Fruit fly (Drosophila melanogaster) whole organism, adult: ENCODE results near the gene ppk28.

Experiments
- CG11617 ChIP-seq: fragments of 200-800 bp; sonication (Bioruptor generic); optimal IDR thresholded peaks from 2 replicates; lab custom pipeline; 2017; ENCODE audit warnings: mild to moderate bottlenecking, missing biosample characterization, missing genetic modification reagents, missing genetic modification characterization
- CG5204 ChIP-seq: fragments of 200-800 bp; sonication (Bioruptor generic); optimal IDR thresholded peaks from 2 replicates; lab custom pipeline; 2016; ENCODE audit warnings: missing biosample characterization, missing genetic modification characterization
- CG7101 ChIP-seq: fragments of 200-800 bp; sonication (Bioruptor generic); optimal IDR thresholded peaks from 2 replicates; lab custom pipeline; 2018; ENCODE audit warnings: missing biosample characterization, mild to moderate bottlenecking, missing genetic modification characterization, moderate library complexity
- Crg-1 ChIP-seq: fragments of 200-800 bp; sonication (Bioruptor generic); optimal IDR thresholded peaks from 2 replicates; lab custom pipeline; 2016; ENCODE audit warnings: missing biosample characterization, missing genetic modification characterization
- Mnt ChIP-seq: fragments of 200-800 bp; sonication (Bioruptor generic); optimal IDR thresholded peaks from 2 replicates; lab custom pipeline; 2016; ENCODE audit warnings: missing biosample characterization, mild to moderate bottlenecking, missing genetic modification characterization

DNA sequence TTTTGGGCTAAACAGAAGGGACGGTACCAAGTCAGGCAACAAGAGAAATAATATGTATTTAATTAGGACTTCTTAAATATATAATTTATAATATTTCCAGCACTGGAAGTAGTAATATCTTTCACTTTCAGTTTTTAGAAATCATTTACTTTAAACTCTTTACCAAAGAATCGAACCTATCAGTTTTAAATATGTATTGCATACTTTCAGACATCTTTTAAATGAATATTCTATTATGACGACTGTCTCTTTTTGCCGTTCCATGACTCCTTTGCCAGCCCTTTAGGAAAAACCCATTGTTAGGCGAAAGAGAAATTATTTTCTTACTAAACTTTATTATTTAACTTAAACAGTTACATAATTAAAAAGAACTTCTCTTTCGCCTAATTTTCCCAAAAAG, 48.2 kb upstream of the ppk28 start:
- no peak for TF ChIP-seq CG5204 (GFP tag; lab: Kevin White, UChicago)
- TF ChIP-seq CG7101 (tag; lab: Kevin White, UChicago), result no peak
- TF ChIP-seq CG11617, result no peak
- no peak for TF ChIP-seq Crg-1 (GFP tag; lab: Kevin White, UChicago)
- TF ChIP-seq Mnt (GFP tag; lab: Kevin White, UChicago), result no peak
